Worm (Caenorhabditis elegans) whole organism, late embryonic: Measurements from ENCODE around the gene M02F4.2.

Experiments used
- hlh-30 ChIP-seq: sonication (generic microtip); optimal IDR thresholded peaks from 2 replicates; lab custom pipeline; 2017; ENCODE audit warnings: antibody characterized with exemption, missing genetic modification characterization, missing compliant biosample characterization; ENCODE audit not compliant: insufficient read depth
- nhr-11 ChIP-seq: fragments of 150-350 bp; optimal IDR thresholded peaks from 2 replicates; lab custom pipeline; 2014; ENCODE audit warnings: missing biosample characterization, missing genetic modification characterization
- pha-2 ChIP-seq: sonication (generic microtip); optimal IDR thresholded peaks from 2 replicates; lab custom pipeline; 2017; ENCODE audit warnings: mild to moderate bottlenecking, missing genetic modification characterization, missing compliant biosample characterization
- tbx-2 ChIP-seq: sonication (generic microtip); optimal IDR thresholded peaks from 2 replicates; lab custom pipeline; 2016; ENCODE audit warnings: missing genetic modification characterization, missing compliant biosample characterization

- no peak for TF ChIP-seq hlh-30
- TF ChIP-seq tbx-2 (tag; lab: Kevin White, UChicago): no peak
- TF ChIP-seq nhr-11 (tag; lab: Kevin White, UChicago): no peak
- no peak for TF ChIP-seq pha-2
Measured at ce11 chrX:3021466-3021865, 12.6 kb downstream of the M02F4.2 start.
